Worm (Caenorhabditis elegans): ENCODE measurements around the gene algn-3.

DNA sequence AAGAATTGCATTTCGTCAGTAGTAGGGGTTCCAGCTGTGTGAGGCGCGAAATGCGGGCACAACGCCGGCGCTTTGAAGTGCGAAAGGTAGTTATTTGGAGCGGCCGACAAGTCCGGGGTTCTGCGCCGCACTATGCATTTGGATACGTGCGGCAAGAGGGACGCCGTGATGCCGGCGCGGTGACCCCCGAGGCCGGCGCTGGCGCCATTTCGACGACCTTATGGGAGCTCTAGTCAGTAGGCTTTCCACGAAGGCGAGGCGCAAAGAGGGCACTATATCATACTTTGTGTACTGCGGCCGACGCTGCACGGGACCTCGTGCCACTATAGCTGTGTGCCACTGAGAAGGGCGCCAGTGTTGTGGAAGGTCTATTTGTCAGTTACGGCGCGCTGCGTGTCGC, 35.8 kb downstream of the algn-3 start:
- TF ChIP-seq tlf-1 (GFP tag; optimal IDR thresholded peaks at IDR 0.05) (no peak), dox-1 (GFP tag; IDR thresholded peaks at IDR 0.05) (no peak), snpc-1.1 (tag; optimal IDR thresholded peaks at IDR 0.05; ENCODE audit: insufficient read depth) (no peak)

Data from whole organism, young adult.